Fruit fly (Drosophila melanogaster) whole organism, embryonic: ENCODE measurements around the gene CG33543.
A peak's percentile ranks its signal among the peaks of the same experiment; 100 is the strongest.

Source experiments
- Asciz ChIP-seq: fragments of 200-800 bp; sonication (Bioruptor generic); optimal IDR thresholded peaks from 2 replicates; lab custom pipeline; 2017; ENCODE audit warnings: missing biosample characterization, mild to moderate bottlenecking, missing genetic modification characterization, missing genetic modification reagents
- Bdp1 ChIP-seq: fragments of 200-800 bp; sonication (Bioruptor generic); optimal IDR thresholded peaks from 3 replicates; lab custom pipeline; 2016; ENCODE audit warnings: missing biosample characterization, missing genetic modification characterization
- CG11093 ChIP-seq: fragments of 200-800 bp; sonication (Bioruptor generic); IDR thresholded peaks from 3 replicates; pipeline ENCODE4 v1.3.6; 2022; ENCODE audit warnings: missing biosample characterization, missing genetic modification characterization
- CG13424 ChIP-seq: fragments of 200-800 bp; sonication (Bioruptor generic); optimal IDR thresholded peaks from 2 replicates; lab custom pipeline; 2019; ENCODE audit warnings: missing biosample characterization, mild to moderate bottlenecking, missing genetic modification characterization, moderate library complexity
- CG13894 ChIP-seq: fragments of 200-800 bp; sonication (Bioruptor generic); optimal IDR thresholded peaks from 3 replicates; lab custom pipeline; 2018; ENCODE audit warnings: missing biosample characterization, mild to moderate bottlenecking, missing genetic modification characterization, moderate library complexity
- CG1603 ChIP-seq: fragments of 200-800 bp; sonication (Bioruptor generic); optimal IDR thresholded peaks from 2 replicates; lab custom pipeline; 2019; ENCODE audit warnings: missing biosample characterization, mild to moderate bottlenecking, missing genetic modification characterization, moderate library complexity
- CG17186 ChIP-seq: fragments of 200-800 bp; sonication (Bioruptor generic); optimal IDR thresholded peaks from 3 replicates; lab custom pipeline; 2017; ENCODE audit warnings: missing biosample characterization, missing genetic modification reagents, missing genetic modification characterization
- CG2120 ChIP-seq: fragments of 200-800 bp; sonication (Bioruptor generic); optimal IDR thresholded peaks from 3 replicates; lab custom pipeline; 2016; ENCODE audit warnings: missing biosample characterization, missing genetic modification characterization
- CG31365 ChIP-seq: fragments of 200-800 bp; sonication (Bioruptor generic); optimal IDR thresholded peaks from 2 replicates; lab custom pipeline; 2018; ENCODE audit warnings: missing biosample characterization, mild to moderate bottlenecking, missing genetic modification characterization
- CG31388 ChIP-seq: fragments of 200-800 bp; sonication (Bioruptor generic); optimal IDR thresholded peaks from 2 replicates; lab custom pipeline; 2016; ENCODE audit warnings: missing biosample characterization, missing genetic modification characterization
- CG3163 ChIP-seq: fragments of 200-800 bp; sonication (Bioruptor generic); optimal IDR thresholded peaks from 3 replicates; lab custom pipeline; 2016; ENCODE audit warnings: missing biosample characterization, missing genetic modification characterization
- CG3281 ChIP-seq: fragments of 200-800 bp; sonication (Bioruptor generic); optimal IDR thresholded peaks from 3 replicates; lab custom pipeline; 2017; ENCODE audit warnings: missing biosample characterization, mild to moderate bottlenecking, missing genetic modification characterization
- CG33213 ChIP-seq: fragments of 200-800 bp; sonication (Bioruptor generic); optimal IDR thresholded peaks from 3 replicates; lab custom pipeline; 2016; ENCODE audit warnings: missing biosample characterization, missing genetic modification characterization
- CG6765 ChIP-seq: fragments of 200-800 bp; sonication (Bioruptor generic); optimal IDR thresholded peaks from 3 replicates; lab custom pipeline; 2017; ENCODE audit warnings: missing biosample characterization, mild to moderate bottlenecking, missing genetic modification characterization
- CG7357 ChIP-seq: fragments of 200-800 bp; sonication (Bioruptor generic); IDR thresholded peaks from 3 replicates; pipeline ENCODE4 v1.3.6; 2022; ENCODE audit warnings: missing biosample characterization, missing genetic modification characterization
- CG7745 ChIP-seq: fragments of 200-800 bp; sonication (Bioruptor generic); optimal IDR thresholded peaks from 2 replicates; lab custom pipeline; 2018; ENCODE audit warnings: missing biosample characterization, mild to moderate bottlenecking, missing genetic modification characterization, moderate library complexity
- CG7839 ChIP-seq: fragments of 200-800 bp; sonication (Bioruptor generic); optimal IDR thresholded peaks from 3 replicates; lab custom pipeline; 2018; ENCODE audit warnings: missing biosample characterization, mild to moderate bottlenecking, missing genetic modification characterization, moderate library complexity
- CG8765 ChIP-seq: fragments of 200-800 bp; sonication (Bioruptor generic); IDR thresholded peaks from 2 replicates; pipeline ENCODE4 v1.3.6; 2022; ENCODE audit warnings: missing biosample characterization, missing genetic modification characterization
- CG9797 ChIP-seq: fragments of 200-800 bp; sonication (Bioruptor generic); optimal IDR thresholded peaks from 3 replicates; lab custom pipeline; 2018; ENCODE audit warnings: missing biosample characterization, mild to moderate bottlenecking, missing genetic modification characterization
- CHES-1-like ChIP-seq: fragments of 200-800 bp; sonication (Bioruptor generic); optimal IDR thresholded peaks from 2 replicates; lab custom pipeline; 2016; ENCODE audit warnings: missing biosample characterization, missing genetic modification characterization
- Dbx ChIP-seq: fragments of 200-800 bp; sonication (Bioruptor generic); IDR thresholded peaks from 3 replicates; pipeline ENCODE4 v1.3.6; 2022; ENCODE audit warnings: missing biosample characterization, missing genetic modification characterization
- Doc2 ChIP-seq: fragments of 200-800 bp; sonication (Bioruptor generic); IDR thresholded peaks from 2 replicates; pipeline ENCODE4 v1.3.6; 2022; ENCODE audit warnings: missing biosample characterization, missing genetic modification characterization
- Fer3 ChIP-seq: fragments of 200-800 bp; sonication (Bioruptor generic); optimal IDR thresholded peaks from 2 replicates; lab custom pipeline; 2018; ENCODE audit warnings: missing biosample characterization, mild to moderate bottlenecking, missing genetic modification characterization, moderate library complexity
- Gug ChIP-seq: fragments of 200-800 bp; sonication (Bioruptor generic); IDR thresholded peaks from 4 replicates; pipeline ENCODE4 v1.3.6; 2022; ENCODE audit warnings: missing biosample characterization, missing genetic modification characterization
- Hr3 ChIP-seq: fragments of 200-800 bp; sonication (Bioruptor generic); optimal IDR thresholded peaks from 3 replicates; lab custom pipeline; 2016; ENCODE audit warnings: missing biosample characterization, missing genetic modification characterization
- MTF-1 ChIP-seq: fragments of 200-800 bp; sonication (Bioruptor generic); optimal IDR thresholded peaks from 2 replicates; lab custom pipeline; 2018; ENCODE audit warnings: missing biosample characterization, mild to moderate bottlenecking, missing genetic modification characterization, borderline replicate concordance
- Med ChIP-seq: fragments of 200-800 bp; sonication (Bioruptor generic); peaks from one replicate; lab custom pipeline; 2016; ENCODE audit warnings: missing biosample characterization, missing genetic modification characterization, mild to moderate bottlenecking, inconsistent platforms, moderate library complexity
- Pdp1 ChIP-seq, 2 experiments: fragments of 200-800 bp; sonication (Bioruptor generic); optimal IDR thresholded peaks; 3 replicates each; lab custom pipeline; 2016; ENCODE audit warnings: missing biosample characterization in 2 of 2, missing genetic modification characterization in 2 of 2, mild to moderate bottlenecking in 1 of 2, moderate library complexity in 1 of 2
- Sox102F ChIP-seq: fragments of 200-800 bp; sonication (Bioruptor generic); optimal IDR thresholded peaks from 2 replicates; lab custom pipeline; 2018; ENCODE audit warnings: missing biosample characterization, mild to moderate bottlenecking, missing genetic modification characterization, moderate library complexity
- Tbp ChIP-seq: fragments of >200 bp; optimal IDR thresholded peaks from 2 replicates; lab custom pipeline; 2018; ENCODE audit warnings: missing biosample characterization, missing genetic modification characterization
- al ChIP-seq: fragments of 200-800 bp; sonication (Bioruptor generic); IDR thresholded peaks from 2 replicates; pipeline ENCODE4 v1.3.6; 2022; ENCODE audit warnings: missing biosample characterization, missing genetic modification characterization
- bigmax ChIP-seq: fragments of 200-800 bp; sonication (Bioruptor generic); optimal IDR thresholded peaks from 2 replicates; lab custom pipeline; 2018; ENCODE audit warnings: missing biosample characterization, mild to moderate bottlenecking, missing genetic modification characterization
- crc ChIP-seq: fragments of 200-800 bp; sonication (Bioruptor generic); optimal IDR thresholded peaks from 2 replicates; lab custom pipeline; 2016; ENCODE audit warnings: missing biosample characterization, missing genetic modification characterization
- exex ChIP-seq: fragments of 200-800 bp; sonication (Bioruptor generic); optimal IDR thresholded peaks from 4 replicates; lab custom pipeline; 2018; ENCODE audit warnings: missing biosample characterization, mild to moderate bottlenecking, missing genetic modification characterization, moderate library complexity
- fd3F ChIP-seq: fragments of 200-800 bp; sonication (Bioruptor generic); optimal IDR thresholded peaks from 2 replicates; lab custom pipeline; 2018; ENCODE audit warnings: missing biosample characterization, mild to moderate bottlenecking, missing genetic modification characterization, moderate library complexity
- gce ChIP-seq: fragments of 200-800 bp; sonication (Bioruptor generic); IDR thresholded peaks from 3 replicates; pipeline ENCODE4 v1.3.6; 2022; ENCODE audit warnings: missing biosample characterization, missing genetic modification characterization
- grau ChIP-seq: fragments of 200-800 bp; optimal IDR thresholded peaks from 3 replicates; lab custom pipeline; 2019; ENCODE audit warnings: missing biosample characterization, mild to moderate bottlenecking, missing genetic modification characterization, moderate library complexity
- gsb ChIP-seq: fragments of 200-800 bp; sonication (Bioruptor generic); IDR thresholded peaks from 2 replicates; pipeline ENCODE4 v1.3.6; 2022; ENCODE audit warnings: missing biosample characterization, missing genetic modification characterization
- hbn ChIP-seq: fragments of 200-800 bp; sonication (Bioruptor generic); IDR thresholded peaks from 2 replicates; pipeline ENCODE4 v1.3.6; 2022; ENCODE audit warnings: missing biosample characterization, missing genetic modification characterization; ENCODE audit not compliant: partially characterized antibody
- mirr ChIP-seq: fragments of 200-800 bp; sonication (Bioruptor generic); optimal IDR thresholded peaks from 3 replicates; lab custom pipeline; 2018; ENCODE audit warnings: missing biosample characterization, mild to moderate bottlenecking, missing genetic modification characterization
- nom ChIP-seq: fragments of 200-800 bp; sonication (Bioruptor generic); optimal IDR thresholded peaks from 2 replicates; lab custom pipeline; 2017; ENCODE audit warnings: missing biosample characterization, missing genetic modification characterization, mild to moderate bottlenecking, moderate library complexity, missing genetic modification reagents
- onecut ChIP-seq: fragments of 200-800 bp; sonication (Bioruptor generic); IDR thresholded peaks from 2 replicates; pipeline ENCODE4 v1.3.6; 2022; ENCODE audit warnings: missing biosample characterization, missing genetic modification characterization
- p53 ChIP-seq: fragments of 200-800 bp; sonication (Bioruptor generic); optimal IDR thresholded peaks from 2 replicates; lab custom pipeline; 2016; ENCODE audit warnings: missing biosample characterization, missing genetic modification characterization
- pfk ChIP-seq: fragments of 200-800 bp; sonication (Bioruptor generic); optimal IDR thresholded peaks from 2 replicates; lab custom pipeline; 2018; ENCODE audit warnings: missing biosample characterization, mild to moderate bottlenecking, missing genetic modification characterization, moderate library complexity
- slbo ChIP-seq: fragments of 200-800 bp; sonication (Bioruptor generic); IDR thresholded peaks from 2 replicates; pipeline ENCODE4 v1.3.6; 2022; ENCODE audit warnings: missing biosample characterization, missing genetic modification characterization
- sr ChIP-seq: fragments of 200-800 bp; sonication (Bioruptor generic); IDR thresholded peaks from 3 replicates; pipeline ENCODE4 v1.3.6; 2022; ENCODE audit warnings: missing biosample characterization, missing genetic modification characterization
- tna ChIP-seq: fragments of 200-800 bp; sonication (Bioruptor generic); IDR thresholded peaks from 2 replicates; pipeline ENCODE4 v1.3.6; 2022; ENCODE audit warnings: missing biosample characterization, missing genetic modification characterization; ENCODE audit not compliant: partially characterized antibody
- trem ChIP-seq: fragments of 200-800 bp; optimal IDR thresholded peaks from 3 replicates; lab custom pipeline; 2019; ENCODE audit warnings: missing biosample characterization, mild to moderate bottlenecking, missing genetic modification characterization, moderate library complexity
- wdn ChIP-seq: fragments of 200-800 bp; sonication (Bioruptor generic); IDR thresholded peaks from 2 replicates; pipeline ENCODE4 v1.3.6; 2022; ENCODE audit warnings: missing biosample characterization, missing genetic modification characterization

CG33543 gene

DNA sequence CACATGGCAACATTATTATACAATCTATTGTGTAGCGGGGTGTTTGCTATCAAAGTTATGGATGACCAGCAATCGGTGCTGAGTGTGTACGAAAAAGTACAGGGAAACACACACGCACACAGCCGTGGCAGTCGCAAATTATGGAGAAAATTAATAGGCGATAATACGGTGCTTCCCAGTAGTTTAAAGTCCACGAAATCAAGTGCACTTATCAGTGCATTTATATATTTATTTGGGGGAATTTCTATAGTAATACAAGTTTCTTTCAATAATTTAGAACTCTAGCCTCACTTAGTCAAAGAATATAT lies 32.8 kb upstream of the CG33543 start:
- no peak for TF ChIP-seq pfk (GFP tag; lab: Kevin White, UChicago)
- no peak for TF ChIP-seq CG8765 (GFP tag; lab: Robert Waterston, UW)
- peak; percentile 51 for TF ChIP-seq grau
- TF ChIP-seq CG2120 (GFP tag; lab: Kevin White, UChicago): peak; percentile 13
- TF ChIP-seq Dbx (GFP tag; lab: Robert Waterston, UW): 0 out of 3 replicates have a peak, but pooled peaks have one; percentile 28
- TF ChIP-seq Pdp1 (GFP tag; optimal IDR thresholded peaks at IDR 0.05; lab: Kevin White, UChicago): peak in 1 of 2 experiments; percentile 98
- peak; percentile 28 for TF ChIP-seq mirr (GFP tag; lab: Kevin White, UChicago)

DNA sequence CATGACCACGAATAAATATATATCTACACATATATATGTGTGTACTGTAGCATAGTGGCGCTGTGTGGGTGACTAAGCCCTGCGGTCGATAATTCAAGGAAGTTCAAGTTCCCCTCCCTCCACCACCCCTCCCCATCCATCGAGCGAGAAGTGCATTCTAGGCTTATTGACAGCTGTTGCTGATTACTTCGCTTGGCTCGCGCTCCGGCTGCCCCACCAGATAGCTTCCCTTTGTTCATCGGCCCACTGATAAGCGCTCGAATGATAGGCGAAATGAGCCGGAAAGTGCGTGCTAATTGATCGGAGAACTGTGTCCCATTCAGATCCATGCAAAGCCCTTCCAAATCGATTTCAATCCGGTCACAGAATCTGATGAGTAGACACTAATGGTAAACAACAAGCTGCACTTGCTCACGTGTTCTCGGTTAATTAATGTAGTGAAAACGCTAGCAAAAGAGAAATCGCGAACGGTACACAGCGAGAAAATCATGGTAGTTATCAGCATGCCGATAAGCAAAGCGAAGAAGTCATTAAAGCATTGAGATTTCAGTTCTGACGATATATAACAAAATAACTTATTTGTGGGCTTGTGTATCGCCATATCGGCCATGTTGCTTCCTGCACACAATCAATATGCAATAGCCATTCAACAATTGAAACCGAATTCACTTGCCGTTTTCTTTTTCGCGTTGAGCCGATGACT lies 32.3 kb upstream of the CG33543 start:
- TF ChIP-seq CG7839 (tag; lab: Kevin White, UChicago) (no peak), Doc2 (GFP tag; lab: Robert Waterston, UW) (no peak), MTF-1 (GFP tag; lab: Kevin White, UChicago) (no peak), CG31365 (tag; lab: Kevin White, UChicago) (no peak), gce (GFP tag; lab: Robert Waterston, UW) (no peak), CG11093 (GFP tag; lab: Robert Waterston, UW) (no peak), bigmax (GFP tag; lab: Kevin White, UChicago) (no peak), CG31388 (no peak), gsb (GFP tag; lab: Robert Waterston, UW) (no peak), CG7745 (tag; lab: Kevin White, UChicago) (no peak), CG7357 (GFP tag; lab: Robert Waterston, UW) (no peak), Sox102F (GFP tag; lab: Kevin White, UChicago) (no peak), CG13424 (tag; lab: Kevin White, UChicago) (no peak), Med (GFP tag; lab: Kevin White, UChicago) (peak; percentile 67), Fer3 (no peak), CG13894 (tag; lab: Kevin White, UChicago) (no peak), CHES-1-like (GFP tag; lab: Kevin White, UChicago) (no peak), fd3F (GFP tag; lab: Kevin White, UChicago) (no peak), Tbp (GFP tag; lab: Kevin White, UChicago) (no peak), trem (tag; lab: Kevin White, UChicago) (no peak), CG3163 (no peak), Hr3 (GFP tag; lab: Kevin White, UChicago) (no peak), tna (no peak), CG1603 (tag; lab: Kevin White, UChicago) (no peak), CG17186 (GFP tag; lab: Kevin White, UChicago) (no peak), CG9797 (no peak), exex (tag; lab: Kevin White, UChicago) (peak; percentile 73), onecut (GFP tag; lab: Robert Waterston, UW) (peak; percentile 70), CG33213 (no peak), sr (GFP tag; lab: Robert Waterston, UW) (no peak), p53 (no peak), CG6765 (no peak), hbn (no peak), nom (GFP tag; lab: Kevin White, UChicago) (peak; percentile 10), slbo (no peak), al (GFP tag; lab: Robert Waterston, UW) (no peak), CG8765 (GFP tag; lab: Robert Waterston, UW) (no peak), Pdp1 (GFP tag; optimal IDR thresholded peaks at IDR 0.05; lab: Kevin White, UChicago) (peak in 1 of 2 experiments; percentile 23), Bdp1 (GFP tag; lab: Kevin White, UChicago) (no peak), CG3281 (GFP tag; lab: Kevin White, UChicago) (no peak), wdn (GFP tag; lab: Robert Waterston, UW) (no peak), Asciz (no peak), crc (GFP tag; lab: Kevin White, UChicago) (no peak), Gug (no peak)
